Worm (Caenorhabditis elegans): ENCODE results near the gene ceh-99.

ceh-99 gene

ce11 chrII:12508650-12509049 is 11.1 kb upstream of the ceh-99 start, which contains the start of gene srh-67:
TSS of gene srh-67 (plus strand) at chrII:12508950.
- no peak for TF ChIP-seq ztf-1 (GFP tag; conservative IDR thresholded peaks at IDR 0.05)
- TF ChIP-seq sma-3 (GFP tag; optimal IDR thresholded peaks at IDR 0.05): no peak
- no peak for TF ChIP-seq F13H6.1 (tag; optimal IDR thresholded peaks at IDR 0.05)
- TF ChIP-seq aly-2 (tag; optimal IDR thresholded peaks at IDR 0.05): no peak
- TF ChIP-seq mbf-1 (tag; optimal IDR thresholded peaks at IDR 0.05): no peak
- TF ChIP-seq lin-11 (tag; optimal IDR thresholded peaks at IDR 0.05): no peak
- TF ChIP-seq skn-1 (tag; optimal IDR thresholded peaks at IDR 0.05): no peak
- TF ChIP-seq unc-39 (tag; optimal IDR thresholded peaks at IDR 0.05): no peak
- no peak for TF ChIP-seq dmd-4 (tag; optimal IDR thresholded peaks at IDR 0.05)
- TF ChIP-seq snpc-4 (tag; optimal IDR thresholded peaks at IDR 0.05): no peak
- no peak for TF ChIP-seq ama-1 (optimal IDR thresholded peaks at IDR 0.05)
- no peak for TF ChIP-seq nhr-6 (tag; optimal IDR thresholded peaks at IDR 0.05)
- TF ChIP-seq egl-27 (tag; optimal IDR thresholded peaks at IDR 0.05): no peak
- TF ChIP-seq elt-3 (tag; optimal IDR thresholded peaks at IDR 0.05): no peak

- TF ChIP-seq dmd-4 (tag; optimal IDR thresholded peaks at IDR 0.05) (no peak), nhr-21 (tag; optimal IDR thresholded peaks at IDR 0.05) (no peak), lin-13 (GFP tag; optimal IDR thresholded peaks at IDR 0.05) (no peak), lsy-2 (tag; optimal IDR thresholded peaks at IDR 0.05) (no peak), egl-27 (tag; optimal IDR thresholded peaks at IDR 0.05) (no peak), skn-1 (tag; optimal IDR thresholded peaks at IDR 0.05) (no peak), F13H6.1 (tag; optimal IDR thresholded peaks at IDR 0.05) (no peak), nhr-129 (tag; optimal IDR thresholded peaks at IDR 0.05) (no peak), mdl-1 (tag; optimal IDR thresholded peaks at IDR 0.05) (no peak), unc-55 (GFP tag; optimal IDR thresholded peaks at IDR 0.05) (no peak), gmeb-1 (tag; optimal IDR thresholded peaks at IDR 0.05) (no peak), elt-3 (tag; optimal IDR thresholded peaks at IDR 0.05) (no peak), nhr-23 (tag; optimal IDR thresholded peaks at IDR 0.05) (no peak), snpc-4 (tag; optimal IDR thresholded peaks at IDR 0.05) (no peak), fos-1 (tag; optimal IDR thresholded peaks at IDR 0.05) (no peak), ztf-11 (tag; optimal IDR thresholded peaks at IDR 0.05) (no peak)
Measured at ce11 chrII:12511866-12512265, 7.9 kb upstream of the ceh-99 start, which contains the start of gene srh-73. TSS of gene srh-73 (plus strand) at chrII:12512166.

DNA sequence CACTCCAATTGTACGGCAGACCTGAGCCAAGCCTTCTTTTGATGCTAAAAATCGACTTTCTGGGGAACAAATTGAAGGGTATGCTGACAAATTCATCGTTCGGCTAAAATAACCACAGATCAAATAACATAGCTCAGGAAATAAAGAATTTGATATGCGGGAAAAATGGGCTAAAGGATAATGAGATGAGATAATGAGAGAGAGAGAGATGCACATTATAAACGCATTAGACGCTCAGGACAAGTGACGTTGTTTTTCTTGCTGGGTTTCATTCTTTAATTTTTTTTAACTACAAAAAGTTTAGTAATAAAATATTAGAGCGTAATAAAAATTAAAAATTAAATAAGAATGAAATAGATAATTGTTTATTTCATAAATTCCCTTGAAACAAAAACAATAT is 5.2 kb upstream of the ceh-99 start, which contains the start of gene srh-69:
Gene srh-69, minus strand, starts transcription at position 101 of the 400 bp plus-strand sequence.
- no peak for TF ChIP-seq F13H6.1 (tag; optimal IDR thresholded peaks at IDR 0.05)
- no peak for TF ChIP-seq snpc-4 (tag; optimal IDR thresholded peaks at IDR 0.05)
- TF ChIP-seq ceh-82 (tag; optimal IDR thresholded peaks at IDR 0.05): no peak
- TF ChIP-seq sma-9 (GFP tag; optimal IDR thresholded peaks at IDR 0.05): no peak
- TF ChIP-seq sma-9 (tag; optimal IDR thresholded peaks at IDR 0.05): no peak
- no peak for TF ChIP-seq nhr-25 (tag; optimal IDR thresholded peaks at IDR 0.05)
- no peak for TF ChIP-seq Y55F3AM.14 (GFP tag; optimal IDR thresholded peaks at IDR 0.05)
- TF ChIP-seq crh-2 (tag; optimal IDR thresholded peaks at IDR 0.05): no peak
- no peak for TF ChIP-seq mbf-1 (tag; optimal IDR thresholded peaks at IDR 0.05)
- TF ChIP-seq lin-39 (tag; optimal IDR thresholded peaks at IDR 0.05): no peak
- TF ChIP-seq nhr-11 (tag; optimal IDR thresholded peaks at IDR 0.05): no peak
- no peak for TF ChIP-seq aly-2 (tag; optimal IDR thresholded peaks at IDR 0.05)
- TF ChIP-seq ztf-11 (tag; optimal IDR thresholded peaks at IDR 0.05): no peak
- TF ChIP-seq ZK546.5 (tag; optimal IDR thresholded peaks at IDR 0.05): no peak
- no peak for TF ChIP-seq nhr-23 (tag; optimal IDR thresholded peaks at IDR 0.05)

ce11 chrII:12516313-12516712 is 3.5 kb upstream of the ceh-99 start, which contains the start of gene srh-61:
TSS of gene srh-61 (minus strand) at chrII:12516413.
- TF ChIP-seq R02D3.7 (tag; optimal IDR thresholded peaks at IDR 0.05) (no peak), Y55F3AM.14 (GFP tag; optimal IDR thresholded peaks at IDR 0.05) (no peak), F13H6.1 (tag; optimal IDR thresholded peaks at IDR 0.05) (no peak), ceh-82 (tag; optimal IDR thresholded peaks at IDR 0.05) (no peak)

ce11 chrII:12518008-12518407 is 1.8 kb upstream of the ceh-99 start:
- TF ChIP-seq sma-3 (GFP tag; optimal IDR thresholded peaks at IDR 0.05) (no peak), mdl-1 (tag; optimal IDR thresholded peaks at IDR 0.05) (no peak), nhr-237 (tag; optimal IDR thresholded peaks at IDR 0.05) (no peak), nhr-10 (tag; optimal IDR thresholded peaks at IDR 0.05) (no peak)
